Worm (Caenorhabditis elegans) whole organism, L3 larva: Measurements from ENCODE around the gene pde-3.

Experiments
- ceh-16 ChIP-seq: sonication (generic microtip); optimal IDR thresholded peaks from 2 replicates; lab custom pipeline; 2017; ENCODE audit warnings: missing biosample characterization, missing genetic modification characterization
- egl-27 ChIP-seq: sonication (generic microtip); optimal IDR thresholded peaks from 4 replicates; lab custom pipeline; 2017; ENCODE audit warnings: missing biosample characterization, missing genetic modification reagents, missing genetic modification characterization
- elt-1 ChIP-seq: fragments of 150-350 bp; optimal IDR thresholded peaks from 2 replicates; lab custom pipeline; 2014; ENCODE audit warnings: missing biosample characterization, missing genetic modification characterization
- elt-2 ChIP-seq: sonication (generic microtip); optimal IDR thresholded peaks from 2 replicates; lab custom pipeline; 2016; ENCODE audit warnings: missing genetic modification reagents, mild to moderate bottlenecking, missing genetic modification characterization, missing compliant biosample characterization
- elt-3 ChIP-seq, 3 experiments: fragments of 150-350 bp in 1 of 3; sonication (generic microtip) in 2 of 3; optimal IDR thresholded peaks; 2 replicates in 2 of 3; 4 replicates in 1 of 3; lab custom pipeline; 2014 to 2017; ENCODE audit warnings: missing biosample characterization in 3 of 3, missing genetic modification characterization in 3 of 3
- nhr-237 ChIP-seq: fragments of 150-350 bp; optimal IDR thresholded peaks from 2 replicates; lab custom pipeline; 2014; ENCODE audit warnings: missing biosample characterization, missing genetic modification characterization
- nhr-25 ChIP-seq: sonication (generic microtip); optimal IDR thresholded peaks from 2 replicates; lab custom pipeline; 2017; ENCODE audit warnings: missing biosample characterization, missing genetic modification characterization
- skn-1 ChIP-seq: fragments of 150-350 bp; optimal IDR thresholded peaks from 2 replicates; lab custom pipeline; 2014; ENCODE audit warnings: missing biosample characterization, missing genetic modification characterization
- unc-62 ChIP-seq: fragments of 150-350 bp; sonication (generic microtip); optimal IDR thresholded peaks from 4 replicates; lab custom pipeline; 2014; ENCODE audit warnings: missing biosample characterization, missing genetic modification reagents, missing genetic modification characterization
- ztf-11 ChIP-seq: fragments of 150-350 bp; optimal IDR thresholded peaks from 2 replicates; lab custom pipeline; 2014; ENCODE audit warnings: missing biosample characterization, missing genetic modification characterization
- ztf-4 ChIP-seq: fragments of 150-350 bp; optimal IDR thresholded peaks from 2 replicates; lab custom pipeline; 2014; ENCODE audit warnings: missing biosample characterization, missing genetic modification characterization

ce11 chrII:14916848-14917247 is 2.7 kb upstream of the pde-3 start:
- TF ChIP-seq ztf-11 (tag; lab: Kevin White, UChicago) (no peak), nhr-237 (tag; lab: Kevin White, UChicago) (no peak), ceh-16 (tag; lab: Kevin White, UChicago) (no peak), egl-27 (tag; lab: Kevin White, UChicago) (no peak), ztf-4 (tag; lab: Kevin White, UChicago) (no peak), elt-2 (no peak), unc-62 (GFP tag; lab: Kevin White, UChicago) (no peak), elt-1 (tag; lab: Kevin White, UChicago) (no peak), nhr-25 (tag; lab: Kevin White, UChicago) (no peak), elt-3 (tag; optimal IDR thresholded peaks at IDR 0.05; lab: Kevin White, UChicago) (no peak), skn-1 (tag; lab: Kevin White, UChicago) (no peak)
